Fruit fly (Drosophila melanogaster) whole organism, embryonic: ENCODE results near the gene Tom.
A peak's percentile ranks its signal among the peaks of the same experiment; 100 is the strongest.

ENCODE experiments used
- ATbp ChIP-seq: fragments of 200-800 bp; sonication (Bioruptor generic); optimal IDR thresholded peaks from 2 replicates; lab custom pipeline; 2017; ENCODE audit warnings: missing biosample characterization, mild to moderate bottlenecking, missing genetic modification characterization, missing genetic modification reagents
- B-H2 ChIP-seq: fragments of 200-800 bp; sonication (Bioruptor generic); optimal IDR thresholded peaks from 2 replicates; lab custom pipeline; 2018; ENCODE audit warnings: missing biosample characterization, mild to moderate bottlenecking, missing genetic modification characterization
- CG10543 ChIP-seq: fragments of 200-800 bp; sonication (Bioruptor generic); optimal IDR thresholded peaks from 3 replicates; lab custom pipeline; 2017; ENCODE audit warnings: missing biosample characterization, mild to moderate bottlenecking, missing genetic modification characterization, moderate library complexity
- CG10565 ChIP-seq: fragments of 200-800 bp; sonication (Bioruptor generic); optimal IDR thresholded peaks from 3 replicates; lab custom pipeline; 2016; ENCODE audit warnings: missing biosample characterization, mild to moderate bottlenecking, missing genetic modification characterization
- CG10979 ChIP-seq: fragments of 200-800 bp; sonication (Bioruptor generic); optimal IDR thresholded peaks from 2 replicates; lab custom pipeline; 2018; ENCODE audit warnings: missing biosample characterization, mild to moderate bottlenecking, missing genetic modification characterization, moderate library complexity
- CG11560 ChIP-seq: fragments of 200-800 bp; sonication (Bioruptor generic); IDR thresholded peaks from 3 replicates; pipeline ENCODE4 v1.3.6; 2022; ENCODE audit warnings: missing biosample characterization, missing genetic modification characterization
- CG12155 ChIP-seq: fragments of 200-800 bp; sonication (Bioruptor generic); optimal IDR thresholded peaks from 3 replicates; lab custom pipeline; 2016; ENCODE audit warnings: missing biosample characterization, missing genetic modification characterization
- CG12299 ChIP-seq: fragments of 200-800 bp; sonication (Bioruptor generic); optimal IDR thresholded peaks from 2 replicates; lab custom pipeline; 2018; ENCODE audit warnings: missing biosample characterization, mild to moderate bottlenecking, missing genetic modification characterization
- CG12942 ChIP-seq: fragments of 200-800 bp; sonication (Bioruptor generic); optimal IDR thresholded peaks from 3 replicates; lab custom pipeline; 2016; ENCODE audit warnings: missing biosample characterization, missing genetic modification characterization
- CG13296 ChIP-seq: fragments of 200-800 bp; sonication (Bioruptor generic); optimal IDR thresholded peaks from 3 replicates; lab custom pipeline; 2018; ENCODE audit warnings: missing biosample characterization, mild to moderate bottlenecking, missing genetic modification characterization
- CG15011 ChIP-seq: fragments of 200-800 bp; sonication (Bioruptor generic); optimal IDR thresholded peaks from 3 replicates; lab custom pipeline; 2018; ENCODE audit warnings: missing biosample characterization, mild to moderate bottlenecking, missing genetic modification characterization
- CG15479 ChIP-seq: fragments of 200-800 bp; sonication (Bioruptor generic); optimal IDR thresholded peaks from 3 replicates; lab custom pipeline; 2019; ENCODE audit warnings: missing biosample characterization, mild to moderate bottlenecking, missing genetic modification characterization, moderate library complexity
- CG18262 ChIP-seq: fragments of 200-800 bp; optimal IDR thresholded peaks from 3 replicates; lab custom pipeline; 2019; ENCODE audit warnings: missing biosample characterization, mild to moderate bottlenecking, missing genetic modification characterization, moderate library complexity
- CG18619 ChIP-seq: fragments of 200-800 bp; sonication (Bioruptor generic); optimal IDR thresholded peaks from 3 replicates; lab custom pipeline; 2017; ENCODE audit warnings: missing biosample characterization, mild to moderate bottlenecking, missing genetic modification characterization
- CG2889 ChIP-seq: fragments of 200-800 bp; sonication (Bioruptor generic); IDR thresholded peaks from 3 replicates; pipeline ENCODE4 v1.3.6; 2022; ENCODE audit warnings: missing biosample characterization, missing genetic modification characterization
- CG4424 ChIP-seq: fragments of 200-800 bp; sonication (Bioruptor generic); optimal IDR thresholded peaks from 3 replicates; lab custom pipeline; 2016; ENCODE audit warnings: missing biosample characterization, missing genetic modification characterization
- CG4617 ChIP-seq: fragments of 200-800 bp; sonication (Bioruptor generic); optimal IDR thresholded peaks from 3 replicates; lab custom pipeline; 2016; ENCODE audit warnings: missing biosample characterization, missing genetic modification characterization, borderline replicate concordance
- CG5953 ChIP-seq: fragments of 200-800 bp; sonication (Bioruptor generic); IDR thresholded peaks from 2 replicates; pipeline ENCODE4 v1.3.6; 2022; ENCODE audit warnings: missing biosample characterization, missing genetic modification characterization
- CG7745 ChIP-seq: fragments of 200-800 bp; sonication (Bioruptor generic); optimal IDR thresholded peaks from 2 replicates; lab custom pipeline; 2018; ENCODE audit warnings: missing biosample characterization, mild to moderate bottlenecking, missing genetic modification characterization, moderate library complexity
- CG7963 ChIP-seq: fragments of 200-800 bp; sonication (Bioruptor generic); IDR thresholded peaks from 3 replicates; pipeline ENCODE4 v1.3.6; 2022; ENCODE audit warnings: missing biosample characterization, missing genetic modification characterization; ENCODE audit not compliant: partially characterized antibody
- CG7987 ChIP-seq: fragments of 200-800 bp; sonication (Bioruptor generic); optimal IDR thresholded peaks from 2 replicates; lab custom pipeline; 2018; ENCODE audit warnings: missing biosample characterization, mild to moderate bottlenecking, missing genetic modification characterization, moderate library complexity
- CG9727 ChIP-seq: fragments of 200-800 bp; sonication (Bioruptor generic); optimal IDR thresholded peaks from 3 replicates; lab custom pipeline; 2017; ENCODE audit warnings: missing biosample characterization, mild to moderate bottlenecking, missing genetic modification characterization
- CG9876 ChIP-seq: fragments of 200-800 bp; sonication (Bioruptor generic); optimal IDR thresholded peaks from 2 replicates; lab custom pipeline; 2016; ENCODE audit warnings: missing biosample characterization, missing genetic modification characterization
- CoRest ChIP-seq: fragments of 200-800 bp; sonication (Bioruptor generic); optimal IDR thresholded peaks from 3 replicates; lab custom pipeline; 2018; ENCODE audit warnings: missing biosample characterization, mild to moderate bottlenecking, missing genetic modification characterization, moderate library complexity
- Dref ChIP-seq: fragments of 200-800 bp; sonication (Bioruptor generic); IDR thresholded peaks from 2 replicates; pipeline ENCODE4 v1.3.6; 2022; ENCODE audit warnings: missing biosample characterization, missing genetic modification characterization
- MBD-R2 ChIP-seq: fragments of 200-800 bp; sonication (Bioruptor generic); IDR thresholded peaks from 2 replicates; pipeline ENCODE4 v1.3.6; 2022; ENCODE audit warnings: missing biosample characterization, missing genetic modification characterization
- MTF-1 ChIP-seq: fragments of 200-800 bp; sonication (Bioruptor generic); optimal IDR thresholded peaks from 2 replicates; lab custom pipeline; 2018; ENCODE audit warnings: missing biosample characterization, mild to moderate bottlenecking, missing genetic modification characterization, borderline replicate concordance
- Med ChIP-seq: fragments of 200-800 bp; sonication (Bioruptor generic); peaks from one replicate; lab custom pipeline; 2016; ENCODE audit warnings: missing biosample characterization, missing genetic modification characterization, mild to moderate bottlenecking, inconsistent platforms, moderate library complexity
- Myb ChIP-seq: fragments of 200-800 bp; sonication (Bioruptor generic); optimal IDR thresholded peaks from 2 replicates; lab custom pipeline; 2016; ENCODE audit warnings: missing biosample characterization, missing genetic modification characterization
- Opbp ChIP-seq: fragments of 200-800 bp; sonication (Bioruptor generic); IDR thresholded peaks from 3 replicates; pipeline ENCODE4 v1.3.6; 2022; ENCODE audit warnings: missing biosample characterization, missing genetic modification characterization; ENCODE audit not compliant: partially characterized antibody
- Pdp1 ChIP-seq, 2 experiments: fragments of 200-800 bp; sonication (Bioruptor generic); optimal IDR thresholded peaks; 3 replicates each; lab custom pipeline; 2016; ENCODE audit warnings: missing biosample characterization in 2 of 2, missing genetic modification characterization in 2 of 2, mild to moderate bottlenecking in 1 of 2, moderate library complexity in 1 of 2
- Stat92E ChIP-seq, 3 experiments: fragments of >200 bp in 2 of 3; fragments of 200-800 bp in 1 of 3; sonication (Bioruptor generic) in 1 of 3; optimal IDR thresholded peaks; 2 replicates each; lab custom pipeline; 2017 to 2019; ENCODE audit warnings: missing biosample characterization in 3 of 3, missing genetic modification characterization in 3 of 3, mild to moderate bottlenecking in 1 of 3, moderate library complexity in 1 of 3
- Usf ChIP-seq: fragments of 200-800 bp; sonication (Bioruptor generic); optimal IDR thresholded peaks from 2 replicates; lab custom pipeline; 2017; ENCODE audit warnings: missing genotype, missing biosample characterization, missing genetic modification characterization
- chn ChIP-seq: fragments of 200-800 bp; sonication (Bioruptor generic); optimal IDR thresholded peaks from 2 replicates; lab custom pipeline; 2016; ENCODE audit warnings: missing biosample characterization, missing genetic modification characterization
- cwo ChIP-seq: fragments of 200-800 bp; sonication (Bioruptor generic); optimal IDR thresholded peaks from 3 replicates; lab custom pipeline; 2017; ENCODE audit warnings: missing biosample characterization, missing genetic modification characterization, mild to moderate bottlenecking, moderate library complexity, missing genetic modification reagents
- gt ChIP-seq: fragments of 200-800 bp; sonication (Bioruptor generic); IDR thresholded peaks from 2 replicates; pipeline ENCODE4 v1.3.6; 2022; ENCODE audit warnings: missing biosample characterization, missing genetic modification characterization
- hbn ChIP-seq: fragments of 200-800 bp; sonication (Bioruptor generic); IDR thresholded peaks from 2 replicates; pipeline ENCODE4 v1.3.6; 2022; ENCODE audit warnings: missing biosample characterization, missing genetic modification characterization; ENCODE audit not compliant: partially characterized antibody
- mam ChIP-seq: fragments of 200-800 bp; sonication (Bioruptor generic); optimal IDR thresholded peaks from 3 replicates; lab custom pipeline; 2016; ENCODE audit warnings: missing biosample characterization, missing genetic modification characterization
- nmo ChIP-seq: fragments of 200-800 bp; sonication (Bioruptor generic); optimal IDR thresholded peaks from 2 replicates; lab custom pipeline; 2018; ENCODE audit warnings: missing biosample characterization, mild to moderate bottlenecking, missing genetic modification characterization, moderate library complexity
- pfk ChIP-seq: fragments of 200-800 bp; sonication (Bioruptor generic); optimal IDR thresholded peaks from 2 replicates; lab custom pipeline; 2018; ENCODE audit warnings: missing biosample characterization, mild to moderate bottlenecking, missing genetic modification characterization, moderate library complexity
- phol ChIP-seq: fragments of 200-800 bp; sonication (Bioruptor generic); optimal IDR thresholded peaks from 3 replicates; lab custom pipeline; 2018; ENCODE audit warnings: missing biosample characterization, mild to moderate bottlenecking, missing genetic modification characterization, moderate library complexity
- pros ChIP-seq: fragments of 200-800 bp; sonication (Bioruptor generic); optimal IDR thresholded peaks from 3 replicates; lab custom pipeline; 2019; ENCODE audit warnings: missing biosample characterization, mild to moderate bottlenecking, missing genetic modification characterization, moderate library complexity
- pzg ChIP-seq: fragments of 200-800 bp; sonication (Bioruptor generic); optimal IDR thresholded peaks from 3 replicates; lab custom pipeline; 2018; ENCODE audit warnings: missing biosample characterization, mild to moderate bottlenecking, missing genetic modification characterization, moderate library complexity
- rib ChIP-seq: fragments of 200-800 bp; sonication (Bioruptor generic); IDR thresholded peaks from 2 replicates; pipeline ENCODE4 v1.3.6; 2022; ENCODE audit warnings: missing biosample characterization, missing genetic modification characterization
- sr ChIP-seq: fragments of 200-800 bp; sonication (Bioruptor generic); IDR thresholded peaks from 3 replicates; pipeline ENCODE4 v1.3.6; 2022; ENCODE audit warnings: missing biosample characterization, missing genetic modification characterization
- tap ChIP-seq: fragments of 200-800 bp; optimal IDR thresholded peaks from 3 replicates; lab custom pipeline; 2019; ENCODE audit warnings: missing biosample characterization, mild to moderate bottlenecking, missing genetic modification characterization, moderate library complexity
- tio ChIP-seq: fragments of 200-800 bp; sonication (Bioruptor generic); optimal IDR thresholded peaks from 2 replicates; lab custom pipeline; 2017; ENCODE audit warnings: missing biosample characterization, missing genetic modification characterization, inconsistent platforms
- tll ChIP-seq, 2 experiments: fragments of 200-800 bp in 1 of 2; fragments of >200 bp in 1 of 2; sonication (Bioruptor generic) in 1 of 2; optimal IDR thresholded peaks; 2 replicates each; lab custom pipeline; 2017 to 2019; ENCODE audit warnings: missing biosample characterization in 2 of 2, missing genetic modification characterization in 2 of 2, mild to moderate bottlenecking in 1 of 2, moderate library complexity in 1 of 2
- tup ChIP-seq: fragments of 200-800 bp; sonication (Bioruptor generic); optimal IDR thresholded peaks from 2 replicates; lab custom pipeline; 2016; ENCODE audit warnings: missing biosample characterization, mild to moderate bottlenecking, missing genetic modification characterization, moderate library complexity
- usp ChIP-seq: fragments of >200 bp; optimal IDR thresholded peaks from 2 replicates; lab custom pipeline; 2017; ENCODE audit warnings: missing biosample characterization, missing genetic modification characterization

Gene Tom

dm6 chr3L:14992025-14992424, 22.9 kb downstream of the Tom start, which contains the start of gene Zip71B (continued):
- TF ChIP-seq Opbp (GFP tag; lab: Robert Waterston, UW) (no peak), CG12155 (GFP tag; lab: Kevin White, UChicago) (peak; percentile 98), Med (GFP tag; lab: Kevin White, UChicago) (peak; percentile 36), phol (tag; lab: Kevin White, UChicago) (no peak), chn (GFP tag; lab: Kevin White, UChicago) (peak; percentile 0), CG12942 (GFP tag; lab: Kevin White, UChicago) (no peak), tup (GFP tag; lab: Kevin White, UChicago) (no peak), CG15479 (GFP tag; lab: Kevin White, UChicago) (peak; percentile 13), Myb (GFP tag; lab: Kevin White, UChicago) (peak; percentile 61), CG10979 (tag; lab: Kevin White, UChicago) (no peak), CG5953 (no peak), CoRest (tag; lab: Kevin White, UChicago) (peak; percentile 3), CG10543 (GFP tag; lab: Kevin White, UChicago) (no peak), CG9876 (no peak), sr (GFP tag; lab: Robert Waterston, UW) (peak; percentile 64; the same call in 2 of the 3 replicates), hbn (no peak), CG7963 (GFP tag; lab: Robert Waterston, UW) (no peak), CG2889 (GFP tag; lab: Robert Waterston, UW) (no peak), CG4424 (GFP tag; lab: Kevin White, UChicago) (no peak), cwo (GFP tag; lab: Kevin White, UChicago) (no peak), ATbp (no peak), CG11560 (tag; lab: Robert Waterston, UW) (no peak), Pdp1 (GFP tag; optimal IDR thresholded peaks at IDR 0.05; lab: Kevin White, UChicago) (peak in 1 of 2 experiments; percentile 28), usp (no peak), tll (GFP tag; optimal IDR thresholded peaks at IDR 0.05; lab: Kevin White, UChicago) (no peak), CG7987 (GFP tag; lab: Kevin White, UChicago) (no peak), CG9727 (GFP tag; lab: Kevin White, UChicago) (no peak), Dref (GFP tag; lab: Robert Waterston, UW) (no peak), MBD-R2 (GFP tag; lab: Robert Waterston, UW) (peak; percentile 24; the same call in 1 of the 2 replicates), Stat92E (GFP tag; optimal IDR thresholded peaks at IDR 0.05; lab: Kevin White, UChicago) (no peak), pzg (GFP tag; lab: Kevin White, UChicago) (peak; percentile 9), nmo (GFP tag; lab: Kevin White, UChicago) (no peak), CG7745 (tag; lab: Kevin White, UChicago) (no peak), pfk (GFP tag; lab: Kevin White, UChicago) (no peak), B-H2 (GFP tag; lab: Kevin White, UChicago) (no peak), Usf (GFP tag; lab: Kevin White, UChicago) (no peak), tio (GFP tag; lab: Kevin White, UChicago) (no peak), CG15011 (GFP tag; lab: Kevin White, UChicago) (no peak), CG10565 (no peak), CG13296 (GFP tag; lab: Kevin White, UChicago) (no peak), tap (tag; lab: Kevin White, UChicago) (no peak), CG18619 (GFP tag; lab: Kevin White, UChicago) (no peak), pros (GFP tag; lab: Kevin White, UChicago) (no peak), CG12299 (tag; lab: Kevin White, UChicago) (no peak), gt (GFP tag; lab: Robert Waterston, UW) (no peak), MTF-1 (GFP tag; lab: Kevin White, UChicago) (no peak), rib (no peak), mam (GFP tag; lab: Kevin White, UChicago) (no peak), CG18262 (tag; lab: Kevin White, UChicago) (no peak), CG4617 (no peak)
